Worm (Caenorhabditis elegans): ENCODE measurements around the gene ccep-97.

DNA sequence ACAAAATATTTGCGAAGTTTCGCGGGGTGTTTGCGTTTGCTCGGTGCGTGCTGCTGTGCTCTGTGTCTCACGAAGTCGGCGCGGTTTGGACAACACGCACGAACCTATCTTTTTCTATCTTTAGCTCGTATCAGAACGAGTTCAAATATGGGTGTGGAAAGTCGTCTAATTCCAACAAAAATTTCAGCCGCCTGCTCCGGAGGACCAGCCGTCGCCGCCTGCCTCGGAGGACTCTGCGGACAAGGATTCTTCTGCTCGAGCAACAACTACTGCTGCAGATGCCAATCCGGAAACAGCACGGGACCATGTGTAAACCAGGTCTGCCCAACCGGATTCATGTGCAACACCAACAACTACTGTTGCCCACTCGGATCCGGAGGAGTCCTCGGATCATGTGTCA lies 16.5 kb downstream of the ccep-97 start:
- no peak for TF ChIP-seq tra-4 (tag; optimal IDR thresholded peaks at IDR 0.05)
- TF ChIP-seq ceh-36 (tag; optimal IDR thresholded peaks at IDR 0.05): no peak
- TF ChIP-seq ets-7 (tag; optimal IDR thresholded peaks at IDR 0.05): no peak
- no peak for TF ChIP-seq pes-1 (GFP tag; IDR thresholded peaks at IDR 0.05)
- TF ChIP-seq F13C5.2 (tag; optimal IDR thresholded peaks at IDR 0.05): no peak
- no peak for TF ChIP-seq hmg-4 (GFP tag; optimal IDR thresholded peaks at IDR 0.05)
- no peak for TF ChIP-seq B0310.2 (tag; optimal IDR thresholded peaks at IDR 0.05)
- no peak for TF ChIP-seq ama-1 (optimal IDR thresholded peaks at IDR 0.05)
- TF ChIP-seq ceh-13 (GFP tag; optimal IDR thresholded peaks at IDR 0.05): no peak
- TF ChIP-seq hmbx-1 (tag; optimal IDR thresholded peaks at IDR 0.05): no peak
- TF ChIP-seq tbx-37 (GFP tag; conservative IDR thresholded peaks at IDR 0.05): no peak
